Fruit fly (Drosophila melanogaster): ENCODE results near the gene CG9107.

The CG9107 gene

dm6 chr2L:5988115-5989092 lies 35.9 kb downstream of the CG9107 start:
- TF ChIP-seq h (optimal IDR thresholded peaks at IDR 0.05): no peak
- TF ChIP-seq Sin3A (optimal IDR thresholded peaks at IDR 0.05): no peak

- TF ChIP-seq ttk (optimal IDR thresholded peaks at IDR 0.05): no peak
- TF ChIP-seq h (optimal IDR thresholded peaks at IDR 0.05): no peak
- no peak for TF ChIP-seq Myc (optimal IDR thresholded peaks at IDR 0.05)
- no peak for TF ChIP-seq Sin3A (optimal IDR thresholded peaks at IDR 0.05)
- no peak for TF ChIP-seq psq (optimal IDR thresholded peaks at IDR 0.05)
- TF ChIP-seq insv (optimal IDR thresholded peaks at IDR 0.05): no peak
Observed at dm6 chr2L:5986940-5987339, 37.4 kb downstream of the CG9107 start.

- no peak for TF ChIP-seq ttk (optimal IDR thresholded peaks at IDR 0.05)
- TF ChIP-seq Myc (optimal IDR thresholded peaks at IDR 0.05): no peak
- TF ChIP-seq insv (optimal IDR thresholded peaks at IDR 0.05): no peak
- TF ChIP-seq psq (optimal IDR thresholded peaks at IDR 0.05): no peak
- no peak for TF ChIP-seq h (optimal IDR thresholded peaks at IDR 0.05)
- no peak for TF ChIP-seq Sin3A (optimal IDR thresholded peaks at IDR 0.05)
Observed at dm6 chr2L:5986094-5986493, 38.2 kb downstream of the CG9107 start, which contains the start of gene ifc. Gene ifc, plus strand, starts transcription at chr2L:5986348.

dm6 chr2L:5983236-5983635 lies 41.1 kb downstream of the CG9107 start:
- no peak for TF ChIP-seq ttk (optimal IDR thresholded peaks at IDR 0.05)

dm6 chr2L:5982334-5982987 lies 41.9 kb downstream of the CG9107 start:
- TF ChIP-seq Myc (optimal IDR thresholded peaks at IDR 0.05) (no peak), ttk (optimal IDR thresholded peaks at IDR 0.05) (no peak), Sin3A (optimal IDR thresholded peaks at IDR 0.05) (no peak), insv (optimal IDR thresholded peaks at IDR 0.05) (no peak), h (optimal IDR thresholded peaks at IDR 0.05) (no peak), psq (optimal IDR thresholded peaks at IDR 0.05) (no peak)

- TF ChIP-seq Myc (optimal IDR thresholded peaks at IDR 0.05): no peak
- no peak for TF ChIP-seq ttk (optimal IDR thresholded peaks at IDR 0.05)
Observed at dm6 chr2L:5981433-5982333, 42.7 kb downstream of the CG9107 start, which contains the start of gene eIF4A. Gene eIF4A, plus strand, starts transcription at chr2L:5981764.

- no peak for TF ChIP-seq h (optimal IDR thresholded peaks at IDR 0.05)
- no peak for TF ChIP-seq Myc (optimal IDR thresholded peaks at IDR 0.05)
- TF ChIP-seq ttk (optimal IDR thresholded peaks at IDR 0.05): no peak
- TF ChIP-seq psq (optimal IDR thresholded peaks at IDR 0.05): no peak
- TF ChIP-seq Sin3A (optimal IDR thresholded peaks at IDR 0.05): no peak
- no peak for TF ChIP-seq insv (optimal IDR thresholded peaks at IDR 0.05)
Observed at dm6 chr2L:5980862-5981432, 43.4 kb downstream of the CG9107 start, which contains the start of gene chic. Gene chic, minus strand, starts transcription at chr2L:5981018.

- TF ChIP-seq h (optimal IDR thresholded peaks at IDR 0.05) (no peak), insv (optimal IDR thresholded peaks at IDR 0.05) (no peak), Myc (optimal IDR thresholded peaks at IDR 0.05) (no peak), ttk (optimal IDR thresholded peaks at IDR 0.05) (no peak), Sin3A (optimal IDR thresholded peaks at IDR 0.05) (no peak), psq (optimal IDR thresholded peaks at IDR 0.05) (no peak)
Observed at dm6 chr2L:5979957-5980861, 44.1 kb downstream of the CG9107 start.

- TF ChIP-seq psq (optimal IDR thresholded peaks at IDR 0.05) (no peak), h (optimal IDR thresholded peaks at IDR 0.05) (no peak), Sin3A (optimal IDR thresholded peaks at IDR 0.05) (no peak), insv (optimal IDR thresholded peaks at IDR 0.05) (no peak), ttk (optimal IDR thresholded peaks at IDR 0.05) (no peak), Myc (optimal IDR thresholded peaks at IDR 0.05) (no peak)
Observed at dm6 chr2L:5979055-5979399, 45.3 kb downstream of the CG9107 start.

- TF ChIP-seq psq (optimal IDR thresholded peaks at IDR 0.05) (no peak), Myc (optimal IDR thresholded peaks at IDR 0.05) (no peak), h (optimal IDR thresholded peaks at IDR 0.05) (no peak), insv (optimal IDR thresholded peaks at IDR 0.05) (no peak)
Observed at dm6 chr2L:5978333-5979054, 45.8 kb downstream of the CG9107 start.

Measured in Kc167 (cell line).